Fruit fly (Drosophila melanogaster) whole organism, embryonic: ENCODE results near the gene Dpm1.

Source experiments
- Adf1 ChIP-seq: fragments of 200-800 bp; sonication (Bioruptor generic); IDR thresholded peaks from 2 replicates; pipeline ENCODE4 v1.3.6; 2022; ENCODE audit warnings: missing biosample characterization, missing genetic modification characterization
- CG10274 ChIP-seq: fragments of 200-800 bp; sonication (Bioruptor generic); optimal IDR thresholded peaks from 3 replicates; lab custom pipeline; 2017; ENCODE audit warnings: missing biosample characterization, mild to moderate bottlenecking, missing genetic modification characterization
- CG10431 ChIP-seq: fragments of 200-800 bp; sonication (Bioruptor generic); optimal IDR thresholded peaks from 3 replicates; lab custom pipeline; 2018; ENCODE audit warnings: missing biosample characterization, mild to moderate bottlenecking, missing genetic modification characterization
- CG10959 ChIP-seq: fragments of 200-800 bp; sonication (Bioruptor generic); IDR thresholded peaks from 2 replicates; pipeline ENCODE4 v1.3.6; 2022; ENCODE audit warnings: missing biosample characterization, missing genetic modification characterization
- CG13287 ChIP-seq: fragments of 200-800 bp; sonication (Bioruptor generic); IDR thresholded peaks from 2 replicates; pipeline ENCODE4 v1.3.6; 2022; ENCODE audit warnings: missing biosample characterization, missing genetic modification characterization; ENCODE audit not compliant: partially characterized antibody
- CG13424 ChIP-seq: fragments of 200-800 bp; sonication (Bioruptor generic); optimal IDR thresholded peaks from 2 replicates; lab custom pipeline; 2019; ENCODE audit warnings: missing biosample characterization, mild to moderate bottlenecking, missing genetic modification characterization, moderate library complexity
- CG13624 ChIP-seq: fragments of 200-800 bp; sonication (Bioruptor generic); optimal IDR thresholded peaks from 2 replicates; lab custom pipeline; 2016; ENCODE audit warnings: missing biosample characterization, missing genetic modification characterization
- CG14441 ChIP-seq: fragments of 200-800 bp; sonication (Bioruptor generic); IDR thresholded peaks from 2 replicates; pipeline ENCODE4 v1.3.6; 2022; ENCODE audit warnings: missing biosample characterization, missing genetic modification characterization
- CG14710 ChIP-seq: fragments of 200-800 bp; sonication (Bioruptor generic); optimal IDR thresholded peaks from 3 replicates; lab custom pipeline; 2019; ENCODE audit warnings: missing biosample characterization, mild to moderate bottlenecking, missing genetic modification characterization, moderate library complexity
- CG15269 ChIP-seq: fragments of 200-800 bp; sonication (Bioruptor generic); optimal IDR thresholded peaks from 2 replicates; lab custom pipeline; 2018; ENCODE audit warnings: missing biosample characterization, mild to moderate bottlenecking, missing genetic modification characterization, moderate library complexity
- CG15514 ChIP-seq: fragments of 200-800 bp; sonication (Bioruptor generic); optimal IDR thresholded peaks from 3 replicates; lab custom pipeline; 2017; ENCODE audit warnings: missing biosample characterization, missing genetic modification characterization, mild to moderate bottlenecking, moderate library complexity, missing genetic modification reagents
- CG15601 ChIP-seq: fragments of 200-800 bp; sonication (Bioruptor generic); optimal IDR thresholded peaks from 3 replicates; lab custom pipeline; 2019; ENCODE audit warnings: missing biosample characterization, mild to moderate bottlenecking, missing genetic modification characterization, moderate library complexity
- CG17385 ChIP-seq: fragments of 200-800 bp; sonication (Bioruptor generic); optimal IDR thresholded peaks from 3 replicates; lab custom pipeline; 2018; ENCODE audit warnings: missing biosample characterization, mild to moderate bottlenecking, missing genetic modification characterization
- CG18764 ChIP-seq: fragments of 200-800 bp; sonication (Bioruptor generic); optimal IDR thresholded peaks from 3 replicates; lab custom pipeline; 2016; ENCODE audit warnings: missing biosample characterization, missing genetic modification characterization
- CG3847 ChIP-seq: fragments of 200-800 bp; sonication (Bioruptor generic); IDR thresholded peaks from 2 replicates; pipeline ENCODE4 v1.3.6; 2022; ENCODE audit warnings: missing biosample characterization, missing genetic modification characterization
- CG42726 ChIP-seq: fragments of 200-800 bp; sonication (Bioruptor generic); IDR thresholded peaks from 2 replicates; pipeline ENCODE4 v1.3.6; 2022; ENCODE audit warnings: missing biosample characterization, missing genetic modification characterization; ENCODE audit not compliant: partially characterized antibody
- CG7357 ChIP-seq: fragments of 200-800 bp; sonication (Bioruptor generic); IDR thresholded peaks from 3 replicates; pipeline ENCODE4 v1.3.6; 2022; ENCODE audit warnings: missing biosample characterization, missing genetic modification characterization
- CG7556 ChIP-seq: fragments of 200-800 bp; sonication (Bioruptor generic); optimal IDR thresholded peaks from 2 replicates; lab custom pipeline; 2017; ENCODE audit warnings: missing biosample characterization, mild to moderate bottlenecking, missing genetic modification characterization
- CG7963 ChIP-seq: fragments of 200-800 bp; sonication (Bioruptor generic); IDR thresholded peaks from 3 replicates; pipeline ENCODE4 v1.3.6; 2022; ENCODE audit warnings: missing biosample characterization, missing genetic modification characterization; ENCODE audit not compliant: partially characterized antibody
- CG9797 ChIP-seq: fragments of 200-800 bp; sonication (Bioruptor generic); optimal IDR thresholded peaks from 3 replicates; lab custom pipeline; 2018; ENCODE audit warnings: missing biosample characterization, mild to moderate bottlenecking, missing genetic modification characterization
- CoRest ChIP-seq: fragments of 200-800 bp; sonication (Bioruptor generic); optimal IDR thresholded peaks from 3 replicates; lab custom pipeline; 2018; ENCODE audit warnings: missing biosample characterization, mild to moderate bottlenecking, missing genetic modification characterization, moderate library complexity
- D19B ChIP-seq: fragments of 200-800 bp; sonication (Bioruptor generic); optimal IDR thresholded peaks from 2 replicates; lab custom pipeline; 2017; ENCODE audit warnings: missing biosample characterization, mild to moderate bottlenecking, missing genetic modification characterization
- Deaf1 ChIP-seq: fragments of 200-800 bp; optimal IDR thresholded peaks from 3 replicates; lab custom pipeline; 2019; ENCODE audit warnings: missing biosample characterization, mild to moderate bottlenecking, missing genetic modification characterization, moderate library complexity
- Doc2 ChIP-seq: fragments of 200-800 bp; sonication (Bioruptor generic); IDR thresholded peaks from 2 replicates; pipeline ENCODE4 v1.3.6; 2022; ENCODE audit warnings: missing biosample characterization, missing genetic modification characterization
- Doc3 ChIP-seq: fragments of 200-800 bp; sonication (Bioruptor generic); IDR thresholded peaks from 3 replicates; pipeline ENCODE4 v1.3.6; 2022; ENCODE audit warnings: missing biosample characterization, missing genetic modification characterization; ENCODE audit not compliant: partially characterized antibody
- Dref ChIP-seq: fragments of 200-800 bp; sonication (Bioruptor generic); IDR thresholded peaks from 2 replicates; pipeline ENCODE4 v1.3.6; 2022; ENCODE audit warnings: missing biosample characterization, missing genetic modification characterization
- E2f2 ChIP-seq: fragments of 200-800 bp; sonication (Bioruptor generic); IDR thresholded peaks from 2 replicates; pipeline ENCODE4 v1.3.6; 2022; ENCODE audit warnings: missing biosample characterization, missing genetic modification characterization
- Fer1 ChIP-seq: fragments of 200-800 bp; sonication (Bioruptor generic); optimal IDR thresholded peaks from 2 replicates; lab custom pipeline; 2017; ENCODE audit warnings: missing biosample characterization, mild to moderate bottlenecking, missing genetic modification characterization
- GATAe ChIP-seq: fragments of 200-800 bp; sonication (Bioruptor generic); conservative IDR thresholded peaks from 2 replicates; pipeline ENCODE4 v1.3.6; 2022; ENCODE audit warnings: missing biosample characterization, missing genetic modification characterization
- HLH4C ChIP-seq: fragments of 200-800 bp; sonication (Bioruptor generic); IDR thresholded peaks from 3 replicates; pipeline ENCODE4 v1.3.6; 2022; ENCODE audit warnings: missing biosample characterization, missing genetic modification characterization; ENCODE audit not compliant: partially characterized antibody
- HmgZ ChIP-seq: fragments of 200-800 bp; sonication (Bioruptor generic); optimal IDR thresholded peaks from 2 replicates; lab custom pipeline; 2018; ENCODE audit warnings: missing biosample characterization, mild to moderate bottlenecking, missing genetic modification characterization
- MBD-R2 ChIP-seq: fragments of 200-800 bp; sonication (Bioruptor generic); IDR thresholded peaks from 2 replicates; pipeline ENCODE4 v1.3.6; 2022; ENCODE audit warnings: missing biosample characterization, missing genetic modification characterization
- Myb ChIP-seq: fragments of 200-800 bp; sonication (Bioruptor generic); optimal IDR thresholded peaks from 2 replicates; lab custom pipeline; 2016; ENCODE audit warnings: missing biosample characterization, missing genetic modification characterization
- NfI ChIP-seq: fragments of 200-800 bp; sonication (Bioruptor generic); optimal IDR thresholded peaks from 3 replicates; lab custom pipeline; 2018; ENCODE audit warnings: missing biosample characterization, mild to moderate bottlenecking, missing genetic modification characterization, moderate library complexity
- Poxn ChIP-seq: fragments of 200-800 bp; sonication (Bioruptor generic); IDR thresholded peaks from 2 replicates; pipeline ENCODE4 v1.3.6; 2022; ENCODE audit warnings: missing biosample characterization, missing genetic modification characterization
- Sry-δ ChIP-seq: fragments of 200-800 bp; sonication (Bioruptor generic); optimal IDR thresholded peaks from 2 replicates; lab custom pipeline; 2016; ENCODE audit warnings: missing biosample characterization, missing genetic modification characterization
- YL-1 ChIP-seq: fragments of 200-800 bp; sonication (Bioruptor generic); optimal IDR thresholded peaks from 3 replicates; lab custom pipeline; 2017; ENCODE audit warnings: missing biosample characterization, mild to moderate bottlenecking, missing genetic modification characterization
- ato ChIP-seq: fragments of 200-800 bp; sonication (Bioruptor generic); IDR thresholded peaks from 2 replicates; pipeline ENCODE4 v1.3.6; 2022; ENCODE audit warnings: missing biosample characterization, missing genetic modification characterization; ENCODE audit not compliant: partially characterized antibody
- crp ChIP-seq, 2 experiments: fragments of 200-800 bp; sonication (Bioruptor generic); optimal IDR thresholded peaks; 2 replicates in 1 of 2; 3 replicates in 1 of 2; lab custom pipeline; 2017; ENCODE audit warnings: missing biosample characterization in 2 of 2, missing genetic modification characterization in 2 of 2, mild to moderate bottlenecking in 1 of 2, moderate library complexity in 1 of 2
- hb ChIP-seq: fragments of 200-800 bp; sonication (Bioruptor generic); IDR thresholded peaks from 3 replicates; pipeline ENCODE4 v1.3.6; 2022; ENCODE audit warnings: missing biosample characterization, missing genetic modification characterization; ENCODE audit not compliant: partially characterized antibody
- inv ChIP-seq: fragments of 200-800 bp; sonication (Bioruptor generic); IDR thresholded peaks from 2 replicates; pipeline ENCODE4 v1.3.6; 2022; ENCODE audit warnings: missing biosample characterization, missing genetic modification characterization; ENCODE audit not compliant: partially characterized antibody
- mirr ChIP-seq: fragments of 200-800 bp; sonication (Bioruptor generic); optimal IDR thresholded peaks from 3 replicates; lab custom pipeline; 2018; ENCODE audit warnings: missing biosample characterization, mild to moderate bottlenecking, missing genetic modification characterization
- phol ChIP-seq: fragments of 200-800 bp; sonication (Bioruptor generic); optimal IDR thresholded peaks from 3 replicates; lab custom pipeline; 2018; ENCODE audit warnings: missing biosample characterization, mild to moderate bottlenecking, missing genetic modification characterization, moderate library complexity
- sens-2 ChIP-seq: fragments of 200-800 bp; sonication (Bioruptor generic); IDR thresholded peaks from 2 replicates; pipeline ENCODE4 v1.3.6; 2022; ENCODE audit warnings: missing biosample characterization, missing genetic modification characterization
- sna ChIP-seq: fragments of 200-800 bp; sonication (Bioruptor generic); IDR thresholded peaks from 2 replicates; pipeline ENCODE4 v1.3.6; 2022; ENCODE audit warnings: missing biosample characterization, missing genetic modification characterization; ENCODE audit not compliant: partially characterized antibody
- sug ChIP-seq: fragments of 200-800 bp; optimal IDR thresholded peaks from 2 replicates; lab custom pipeline; 2019; ENCODE audit warnings: missing biosample characterization, mild to moderate bottlenecking, missing genetic modification characterization, moderate library complexity
- tna ChIP-seq: fragments of 200-800 bp; sonication (Bioruptor generic); IDR thresholded peaks from 2 replicates; pipeline ENCODE4 v1.3.6; 2022; ENCODE audit warnings: missing biosample characterization, missing genetic modification characterization; ENCODE audit not compliant: partially characterized antibody

The Dpm1 gene

dm6 chr2L:19506323-19506722 is 19.8 kb downstream of the Dpm1 start (continued):
- TF ChIP-seq sug (tag; lab: Kevin White, UChicago) (peak; percentile 20), mirr (GFP tag; lab: Kevin White, UChicago) (peak; percentile 42), HmgZ (tag; lab: Kevin White, UChicago) (peak; percentile 51), Adf1 (GFP tag; lab: Robert Waterston, UW) (no peak), CG15601 (tag; lab: Kevin White, UChicago) (no peak), Fer1 (GFP tag; lab: Kevin White, UChicago) (peak; percentile 23), CG18764 (GFP tag; lab: Kevin White, UChicago) (no peak), CG10274 (GFP tag; lab: Kevin White, UChicago) (peak; percentile 97), MBD-R2 (GFP tag; lab: Robert Waterston, UW) (0 out of 2 replicates have a peak, but pooled peaks have one; percentile 15), CG7357 (0 out of 3 replicates have a peak, but pooled peaks have one; percentile 18), Doc2 (GFP tag; lab: Robert Waterston, UW) (no peak), GATAe (peak; percentile 87)

DNA sequence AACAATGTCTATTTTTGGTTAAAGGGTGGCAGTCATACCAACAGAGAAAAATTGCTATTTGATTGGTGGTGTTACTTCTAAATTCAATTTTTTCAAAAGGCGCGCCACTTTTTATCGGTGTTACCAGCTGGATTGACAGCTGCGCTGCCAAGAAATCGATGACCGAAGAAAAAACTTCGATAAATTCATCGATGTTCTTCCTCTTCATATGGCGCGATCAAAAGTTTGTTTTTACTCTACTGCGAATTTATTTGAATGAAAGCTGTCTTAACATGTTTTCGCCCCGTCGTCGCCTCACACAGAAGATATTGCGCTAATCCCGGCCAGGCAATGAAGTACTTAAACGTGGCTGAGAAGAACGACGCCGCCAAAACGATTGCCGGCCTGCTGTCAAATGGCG is 28.2 kb downstream of the Dpm1 start, which contains the start of gene Top3alpha:
TSS of gene Top3alpha (plus strand) at position 186 of the 400 bp plus-strand sequence.
- TF ChIP-seq Dref = peak; percentile 95
- peak; percentile 70 for TF ChIP-seq CG7963 (GFP tag; lab: Robert Waterston, UW)
- no peak for TF ChIP-seq CG13424 (tag; lab: Kevin White, UChicago)
- peak; percentile 24 for TF ChIP-seq phol (tag; lab: Kevin White, UChicago)
- peak; percentile 14; the same call in 1 of the 2 replicates for TF ChIP-seq CG42726 (GFP tag; lab: Robert Waterston, UW)
- TF ChIP-seq CG10959 = no peak
- peak; percentile 81 for TF ChIP-seq HLH4C (GFP tag; lab: Robert Waterston, UW)
- peak; percentile 52 for TF ChIP-seq CG14710
- peak; percentile 3 to 80 for TF ChIP-seq crp (GFP tag; optimal IDR thresholded peaks at IDR 0.05; lab: Kevin White, UChicago)
- TF ChIP-seq sna (GFP tag; lab: Robert Waterston, UW) = peak; percentile 52; the same call in 1 of the 2 replicates
- no peak for TF ChIP-seq CG15269
- TF ChIP-seq Doc3 (GFP tag; lab: Robert Waterston, UW) = peak; percentile 58
- TF ChIP-seq CG15514 (GFP tag; lab: Kevin White, UChicago) = peak; percentile 58
- TF ChIP-seq Sry-δ (GFP tag; lab: Kevin White, UChicago) = peak; percentile 66
- TF ChIP-seq CG13287 (GFP tag; lab: Robert Waterston, UW) = peak; percentile 84
- no peak for TF ChIP-seq Poxn (GFP tag; lab: Robert Waterston, UW)
- peak; percentile 38; the same call in 1 of the 2 replicates for TF ChIP-seq ato
- TF ChIP-seq NfI (GFP tag; lab: Kevin White, UChicago) = no peak
- TF ChIP-seq tna = peak; percentile 73
- TF ChIP-seq inv (GFP tag; lab: Robert Waterston, UW) = peak; percentile 25; the same call in 1 of the 2 replicates
- TF ChIP-seq E2f2 (GFP tag; lab: Robert Waterston, UW) = peak; percentile 99
- TF ChIP-seq CG14441 (GFP tag; lab: Robert Waterston, UW) = no peak
- no peak for TF ChIP-seq CG10431 (GFP tag; lab: Kevin White, UChicago)
- peak; percentile 97 for TF ChIP-seq CG17385 (GFP tag; lab: Kevin White, UChicago)
- peak; percentile 30 for TF ChIP-seq CG13624 (GFP tag; lab: Kevin White, UChicago)
- TF ChIP-seq YL-1 (GFP tag; lab: Kevin White, UChicago) = peak; percentile 47
- no peak for TF ChIP-seq Deaf1
- no peak for TF ChIP-seq CoRest
- TF ChIP-seq CG3847 (GFP tag; lab: Robert Waterston, UW) = peak; percentile 35; the same call in 1 of the 2 replicates
- TF ChIP-seq CG7556 (GFP tag; lab: Kevin White, UChicago) = no peak
- TF ChIP-seq hb = peak; percentile 71; the same call in 2 of the 3 replicates
- no peak for TF ChIP-seq D19B
- no peak for TF ChIP-seq sens-2 (GFP tag; lab: Robert Waterston, UW)
- TF ChIP-seq Myb (GFP tag; lab: Kevin White, UChicago) = peak; percentile 25
- peak; percentile 79 for TF ChIP-seq CG9797 (GFP tag; lab: Kevin White, UChicago)
